Fruit fly (Drosophila melanogaster) S2 (cell line): ENCODE results near the gene kek2.
A peak's percentile ranks its signal among the peaks of the same experiment; 100 is the strongest.

ENCODE experiments used
- CG8478 ChIP-seq: fragments of >200 bp; optimal IDR thresholded peaks from 2 replicates; lab custom pipeline; 2018
- CTCF ChIP-seq, 2 experiments: fragments of >200 bp; optimal IDR thresholded peaks; 2 replicates each; lab custom pipeline; 2018

kek2 gene

DNA sequence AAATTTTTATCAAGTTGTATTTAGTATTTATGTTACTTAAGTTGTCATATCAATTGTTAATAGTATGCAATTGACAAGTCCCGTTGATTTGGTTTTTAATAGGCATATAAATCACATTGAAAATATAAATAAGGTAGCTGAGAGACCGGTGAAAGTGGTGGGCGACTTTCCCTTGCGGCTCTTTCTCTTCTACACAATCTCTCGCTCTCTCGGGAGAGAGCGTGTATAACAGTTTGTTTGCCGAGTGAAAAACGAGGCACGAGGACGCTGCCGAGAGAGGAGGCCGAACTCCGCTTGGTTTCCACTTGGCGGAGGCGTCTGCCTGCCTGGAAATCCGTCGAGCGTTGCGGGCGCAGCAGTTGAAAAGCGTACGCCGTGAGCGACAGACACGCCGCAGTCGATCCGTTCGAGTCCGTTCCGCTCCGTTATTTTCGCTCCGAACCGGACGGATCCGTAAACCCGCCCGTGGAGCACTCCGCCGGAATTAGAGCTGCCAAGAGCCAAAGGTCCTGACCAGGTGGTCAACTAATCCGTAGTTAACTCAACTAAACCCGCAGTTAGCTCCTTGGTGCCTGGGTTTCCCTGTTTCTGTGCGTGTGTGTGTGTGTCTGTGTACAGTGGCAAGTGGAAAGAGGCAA lies at the start of gene kek2:
TSS of gene kek2 (plus strand) at position 321 of the 638 bp plus-strand sequence.
- TF ChIP-seq CG8478 (lab: Kevin White, UChicago) (no peak), CTCF (optimal IDR thresholded peaks at IDR 0.05; lab: Kevin White, UChicago) (no peak)

DNA sequence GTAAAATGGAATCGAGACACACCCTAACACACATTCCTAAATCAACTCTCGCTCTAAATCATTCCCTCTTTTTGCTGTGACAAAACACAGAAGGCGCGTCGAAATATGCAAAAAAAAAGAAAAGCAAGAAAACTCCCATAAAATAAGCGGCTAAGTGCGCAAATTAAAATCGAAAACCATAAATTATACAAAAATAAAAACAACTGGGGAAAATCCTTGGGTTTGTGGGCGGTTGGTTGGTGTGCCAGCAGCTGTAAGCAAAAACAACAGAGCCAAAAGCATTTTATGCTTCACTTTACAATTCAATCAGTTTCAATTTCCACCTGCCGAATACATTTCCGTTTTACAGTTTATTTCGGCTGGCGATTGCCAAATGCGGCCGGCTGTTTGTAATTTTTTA lies 45.9 kb upstream of the kek2 start, which contains the start of gene CG43438:
TSS of gene CG43438 (plus strand) at position 301 of the 400 bp plus-strand sequence.
- TF ChIP-seq CTCF (optimal IDR thresholded peaks at IDR 0.05; lab: Kevin White, UChicago), result no peak
- no peak for TF ChIP-seq CG8478 (lab: Kevin White, UChicago)

DNA sequence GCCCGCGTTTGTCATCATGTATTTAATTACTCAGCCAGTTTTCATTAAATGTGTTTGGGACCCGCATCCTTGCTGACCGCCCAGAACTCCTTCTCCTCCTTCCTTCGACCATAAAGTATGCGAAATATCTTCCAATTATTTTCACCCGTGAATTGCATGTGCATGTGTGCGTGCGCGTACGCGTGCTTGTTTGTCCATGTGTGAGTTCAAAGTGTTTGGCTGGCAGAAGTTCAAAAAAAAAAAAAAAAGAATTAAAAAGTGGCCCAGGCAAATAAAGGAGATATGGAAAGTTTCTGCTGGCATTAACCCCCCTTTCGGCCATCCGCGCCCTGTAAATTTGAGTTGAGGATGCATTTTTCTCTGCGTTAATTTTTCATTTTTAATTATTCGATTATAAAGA lies 27.9 kb upstream of the kek2 start:
- TF ChIP-seq CTCF (optimal IDR thresholded peaks at IDR 0.05; lab: Kevin White, UChicago), result no peak
- TF ChIP-seq CG8478 (lab: Kevin White, UChicago), result no peak

DNA sequence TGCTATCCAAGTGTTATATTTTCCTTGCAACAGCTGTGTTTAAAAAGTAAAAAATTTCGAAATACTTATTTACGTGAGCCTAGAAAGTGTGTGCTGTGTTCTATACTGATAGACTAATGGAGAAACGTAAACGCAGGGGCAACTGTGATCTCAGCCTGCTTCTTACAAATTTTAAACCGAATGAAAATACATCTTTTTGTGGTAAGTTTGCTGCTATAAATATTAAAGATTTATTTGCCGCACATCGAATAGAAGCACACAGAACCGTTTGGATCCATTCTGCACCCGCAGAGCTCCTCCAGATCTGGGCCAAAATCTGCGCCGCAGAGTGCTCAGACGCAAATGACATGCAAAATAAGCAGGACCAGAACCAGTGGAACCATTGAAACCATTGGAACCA lies 5.0 kb downstream of the kek2 start, which contains the start of gene Mst33A:
TSS of gene Mst33A (minus strand) at position 101 of the 400 bp plus-strand sequence.
- TF ChIP-seq CTCF (optimal IDR thresholded peaks at IDR 0.05; lab: Kevin White, UChicago) (no peak), CG8478 (lab: Kevin White, UChicago) (no peak)

DNA sequence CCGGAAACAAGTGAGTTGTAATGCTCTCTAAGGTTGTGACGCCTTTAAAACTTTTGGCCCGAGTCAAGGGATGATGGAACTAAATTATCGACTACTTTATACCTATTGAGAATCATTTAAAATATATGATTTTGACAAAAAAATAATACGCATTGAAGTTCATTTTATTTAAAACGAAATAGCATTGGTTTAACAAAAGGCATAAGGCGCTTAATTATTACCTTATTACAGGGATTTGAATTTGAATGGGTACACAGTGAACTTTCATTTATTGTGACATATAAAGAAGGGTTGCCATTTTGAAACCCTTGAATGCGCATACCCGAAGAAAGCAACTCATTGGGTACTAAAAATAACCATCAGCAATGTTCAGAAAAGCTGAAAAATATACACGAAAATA lies 7.3 kb downstream of the kek2 start:
- TF ChIP-seq CG8478 (lab: Kevin White, UChicago), result no peak
- TF ChIP-seq CTCF (optimal IDR thresholded peaks at IDR 0.05; lab: Kevin White, UChicago), result no peak

DNA sequence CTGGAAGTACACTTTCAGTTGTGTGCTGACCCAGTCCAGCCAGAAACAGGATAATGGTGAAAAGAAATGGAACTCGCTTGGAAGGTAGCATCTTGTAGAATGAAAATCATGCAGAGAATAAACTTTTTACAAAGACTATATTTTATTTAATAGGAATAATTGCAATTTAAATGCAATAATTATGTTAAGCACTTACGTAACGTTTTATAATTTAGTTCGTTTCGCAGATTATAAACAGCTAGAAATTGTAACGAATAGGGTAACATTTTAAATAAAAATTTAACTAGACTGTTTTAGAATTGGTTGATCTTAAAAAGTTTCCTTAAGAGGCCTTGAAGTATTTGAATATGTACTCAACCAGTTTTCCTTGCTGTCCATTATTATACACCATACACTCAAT lies 9.8 kb downstream of the kek2 start, which contains the start of gene Acp33A:
TSS of gene Acp33A (minus strand) at position 101 of the 400 bp plus-strand sequence.
- TF ChIP-seq CG8478 (lab: Kevin White, UChicago) (no peak), CTCF (optimal IDR thresholded peaks at IDR 0.05; lab: Kevin White, UChicago) (no peak)

DNA sequence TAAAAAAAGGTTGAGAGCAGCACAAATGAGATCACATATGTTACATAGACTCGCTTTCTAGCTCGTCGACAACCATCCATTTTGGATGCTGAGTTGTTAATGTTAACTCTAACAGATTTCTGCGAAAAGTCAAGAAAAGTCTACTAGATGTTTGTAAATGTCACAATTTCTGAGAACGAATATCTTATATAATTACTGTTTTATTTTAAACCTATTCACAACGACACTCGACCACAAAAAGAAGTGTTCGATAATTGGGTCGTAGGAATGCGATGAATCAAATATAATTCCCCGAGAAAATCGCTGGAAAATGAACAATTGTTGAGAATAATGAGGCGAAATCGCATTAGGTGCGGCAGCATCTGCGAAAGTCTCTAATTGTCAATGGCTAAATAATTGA lies 29.9 kb downstream of the kek2 start, which contains the start of gene spag4:
TSS of gene spag4 (minus strand) at position 101 of the 400 bp plus-strand sequence.
- TF ChIP-seq CTCF (optimal IDR thresholded peaks at IDR 0.05; lab: Kevin White, UChicago) (no peak), CG8478 (lab: Kevin White, UChicago) (no peak)

DNA sequence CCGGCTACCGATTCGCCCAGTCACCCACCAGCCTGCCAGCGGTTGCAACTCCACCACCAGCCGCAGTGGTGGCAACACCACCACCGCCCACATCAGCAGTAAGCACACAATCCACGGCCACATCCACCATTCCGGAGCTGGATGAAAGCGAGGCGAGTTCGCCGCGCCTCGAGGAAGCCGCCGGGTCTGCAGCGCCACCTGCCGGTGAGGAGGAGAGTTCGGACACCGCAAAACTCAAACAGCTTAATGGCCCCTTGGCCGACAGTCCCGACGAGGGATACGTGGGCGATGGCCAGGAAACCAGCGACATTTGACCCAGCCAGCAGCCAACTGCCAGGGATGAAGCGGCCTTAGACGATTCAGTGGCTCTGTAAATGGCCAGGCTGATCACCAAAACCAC lies 42.5 kb downstream of the kek2 start:
- TF ChIP-seq CTCF (optimal IDR thresholded peaks at IDR 0.05; lab: Kevin White, UChicago) (peak; percentile 50 to 54), CG8478 (lab: Kevin White, UChicago) (no peak)

DNA sequence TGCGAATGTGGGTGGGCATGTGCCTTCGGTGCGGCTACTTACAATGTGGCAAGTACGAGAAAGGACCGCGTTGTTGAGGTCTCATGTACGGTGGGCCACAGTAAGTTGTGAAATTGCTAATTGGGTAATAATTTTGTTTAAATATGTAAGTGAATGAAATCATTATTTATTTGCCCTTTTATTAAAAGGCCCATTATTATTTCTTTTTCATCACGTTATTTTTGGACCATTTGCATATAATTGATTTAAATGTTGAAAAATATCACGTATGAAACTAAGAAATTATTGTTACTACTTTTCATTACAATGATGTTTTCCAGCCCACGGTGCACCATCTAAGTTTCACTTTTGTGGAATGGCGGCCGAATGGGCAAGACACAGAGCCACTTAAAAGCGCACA lies 46.6 kb downstream of the kek2 start:
- TF ChIP-seq CTCF (optimal IDR thresholded peaks at IDR 0.05; lab: Kevin White, UChicago), result no peak
- TF ChIP-seq CG8478 (lab: Kevin White, UChicago), result no peak

DNA sequence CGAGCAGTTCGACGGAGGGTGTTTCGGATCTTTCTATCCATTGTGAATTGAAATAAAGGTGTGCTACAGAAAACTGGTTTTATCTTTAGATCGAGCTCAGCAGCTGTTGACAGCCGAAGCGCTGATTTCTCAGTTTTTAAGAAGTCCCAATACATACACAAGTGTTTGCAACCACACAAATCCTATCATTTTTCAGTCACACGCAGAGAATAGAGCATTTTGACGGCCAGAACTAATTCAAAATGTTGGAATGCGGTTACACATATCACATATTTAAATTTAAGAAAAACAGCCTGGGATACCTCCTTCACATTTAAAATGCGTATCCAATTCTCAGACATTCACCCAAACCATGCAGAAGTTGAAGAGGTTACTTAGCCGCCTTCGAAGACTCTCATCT lies 67.0 kb downstream of the kek2 start, which contains the start of gene CG6614:
TSS of gene CG6614 (minus strand) at position 101 of the 400 bp plus-strand sequence.
- TF ChIP-seq CTCF (optimal IDR thresholded peaks at IDR 0.05; lab: Kevin White, UChicago) (no peak), CG8478 (lab: Kevin White, UChicago) (no peak)

DNA sequence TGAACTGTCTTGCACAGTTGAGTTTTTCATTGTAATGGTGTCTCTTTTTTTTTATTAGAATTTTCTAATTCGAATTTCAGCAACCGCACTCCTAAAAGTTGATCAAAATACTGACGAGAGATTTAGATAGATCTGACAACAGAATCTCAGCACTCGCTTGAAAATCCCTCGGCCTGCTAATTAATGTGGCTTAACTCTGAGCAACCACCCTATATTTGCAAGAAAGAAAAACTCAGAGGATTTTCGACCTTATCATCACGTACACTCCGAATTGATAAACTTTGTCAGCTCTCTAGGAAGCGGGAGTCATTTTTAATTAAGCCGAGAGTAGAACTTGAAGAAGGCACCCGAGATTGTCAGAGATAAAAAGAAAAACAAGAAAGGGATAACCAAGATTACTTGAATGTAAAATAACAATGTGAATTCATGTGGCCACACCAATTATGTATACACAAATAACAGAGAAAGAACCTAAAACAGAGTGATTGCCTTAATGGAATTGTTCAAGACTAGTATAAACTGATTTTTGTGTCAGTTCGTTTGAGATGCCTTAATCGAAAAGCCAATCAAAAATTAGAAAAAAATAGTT lies 70.3 kb downstream of the kek2 start, which contains the start of the genes CG12307 and CG4983:
TSS of gene CG12307 (minus strand) at position 101 of the 589 bp plus-strand sequence.
TSS of gene CG4983 (plus strand) at position 539 of the 589 bp plus-strand sequence.
- no peak for TF ChIP-seq CTCF (optimal IDR thresholded peaks at IDR 0.05; lab: Kevin White, UChicago)
- TF ChIP-seq CG8478 (lab: Kevin White, UChicago), result no peak

DNA sequence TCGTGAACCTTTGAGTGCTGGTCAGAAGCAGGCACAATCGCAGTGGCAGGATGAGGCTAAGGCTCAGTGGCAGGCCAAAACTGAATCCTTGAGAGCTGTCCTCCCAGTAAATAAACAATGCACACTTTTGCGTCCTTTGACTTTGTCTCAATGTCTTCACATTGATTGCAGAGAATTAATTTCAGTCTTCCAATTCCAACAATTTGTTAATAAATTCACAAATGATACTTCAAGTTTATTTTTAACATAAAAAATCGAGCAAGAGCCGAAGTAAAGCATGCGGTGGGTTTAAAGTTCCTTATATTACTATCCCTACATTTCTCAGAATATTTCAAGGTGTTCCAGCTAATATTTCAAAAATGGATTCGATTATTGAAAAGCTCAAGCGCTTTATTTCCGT lies 75.4 kb downstream of the kek2 start, which contains the start of gene CG43167:
TSS of gene CG43167 (plus strand) at position 301 of the 400 bp plus-strand sequence.
- TF ChIP-seq CTCF (optimal IDR thresholded peaks at IDR 0.05; lab: Kevin White, UChicago) (no peak), CG8478 (lab: Kevin White, UChicago) (no peak)

DNA sequence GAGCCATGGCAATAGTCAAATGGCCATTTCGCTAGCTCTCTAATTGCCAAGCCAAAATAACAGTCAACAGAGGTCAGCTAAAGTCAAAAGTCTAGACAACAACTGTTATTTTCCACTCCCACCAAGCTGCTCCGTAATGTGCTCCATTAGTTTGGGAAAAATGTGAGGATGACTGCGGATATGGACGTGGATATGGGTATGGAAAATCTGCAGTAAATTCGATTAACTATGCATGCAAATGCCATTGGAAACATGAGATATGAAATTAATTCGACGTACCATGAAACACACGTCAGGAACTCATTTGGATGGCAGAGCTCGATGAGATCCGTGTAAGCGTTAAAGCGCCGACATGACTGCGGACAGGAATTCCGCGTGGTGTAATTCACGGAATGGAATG lies 81.2 kb downstream of the kek2 start, which contains the start of gene CG44477:
TSS of gene CG44477 (plus strand) at position 301 of the 400 bp plus-strand sequence.
- no peak for TF ChIP-seq CTCF (optimal IDR thresholded peaks at IDR 0.05; lab: Kevin White, UChicago)
- TF ChIP-seq CG8478 (lab: Kevin White, UChicago), result no peak
